Worm (Caenorhabditis elegans) whole organism, young adult: ENCODE results near the gene JC8.16.

Source experiments
- athp-1 ChIP-seq: sonication (generic microtip); optimal IDR thresholded peaks from 2 replicates; lab custom pipeline; 2017; ENCODE audit warnings: mild to moderate bottlenecking, missing genetic modification characterization, missing compliant biosample characterization
- snpc-4 ChIP-seq, 5 experiments: fragments of 150-350 bp in 1 of 5; sonication (generic microtip) in 4 of 5; optimal IDR thresholded peaks; 2 replicates each; lab custom pipeline; 2014 to 2018; ENCODE audit warnings: missing genetic modification characterization in 5 of 5, missing biosample characterization in 3 of 5, antibody characterized with exemption in 2 of 5, mild to moderate bottlenecking in 2 of 5, missing compliant biosample characterization in 2 of 5, missing genotype in 2 of 5, moderate library complexity in 2 of 5, missing genetic modification reagents in 1 of 5

DNA sequence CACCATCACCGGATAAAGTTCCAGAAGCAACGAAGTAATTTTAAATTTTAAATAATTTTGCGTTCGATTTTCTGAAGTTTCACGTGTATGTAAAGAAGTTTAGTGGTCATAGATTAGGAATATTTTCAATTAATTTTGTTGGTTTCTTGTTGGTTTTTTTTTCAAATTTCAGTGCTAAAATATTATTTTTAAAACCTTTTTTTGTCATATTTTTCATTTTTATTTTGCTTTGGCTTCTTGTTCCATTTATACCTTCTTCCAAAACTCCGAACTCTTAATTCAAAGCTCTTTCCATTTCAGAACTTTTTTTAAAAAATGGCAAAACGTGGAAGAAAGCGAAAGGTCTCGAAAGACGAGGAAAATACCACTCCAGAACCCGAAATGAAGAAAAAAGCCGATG is 12.0 kb upstream of the JC8.16 start, which contains the start of gene JC8.7:
- TF ChIP-seq snpc-4 (GFP tag; optimal IDR thresholded peaks at IDR 0.05; lab: Kevin White, UChicago): no peak
- TF ChIP-seq snpc-4 (tag; optimal IDR thresholded peaks at IDR 0.05; lab: Kevin White, UChicago): no peak
- no peak for TF ChIP-seq athp-1 (tag; lab: Kevin White, UChicago)
